Worm (Caenorhabditis elegans) whole organism, late embryonic: ENCODE results near the gene Y57G11B.3.
A peak's percentile ranks its signal among the peaks of the same experiment; 100 is the strongest.

Experiments used
- C08G9.2 ChIP-seq: sonication (generic microtip); optimal IDR thresholded peaks from 2 replicates; lab custom pipeline; 2016; ENCODE audit warnings: mild to moderate bottlenecking, missing genetic modification characterization, moderate library complexity, missing compliant biosample characterization
- Y22D7AL.16 ChIP-seq: sonication (generic microtip); optimal IDR thresholded peaks from 2 replicates; lab custom pipeline; 2016; ENCODE audit warnings: missing genetic modification characterization, missing compliant biosample characterization
- ceh-18 ChIP-seq: sonication (generic microtip); optimal IDR thresholded peaks from 2 replicates; lab custom pipeline; 2016; ENCODE audit warnings: missing genetic modification characterization, missing compliant biosample characterization
- ceh-19 ChIP-seq: fragments of 200-800 bp; sonication (Bioruptor generic); optimal IDR thresholded peaks from 2 replicates; lab custom pipeline; 2018; ENCODE audit warnings: mild to moderate bottlenecking, missing genetic modification characterization, missing compliant biosample characterization
- ceh-31 ChIP-seq: sonication (generic microtip); optimal IDR thresholded peaks from 2 replicates; lab custom pipeline; 2016; ENCODE audit warnings: missing genetic modification characterization, missing compliant biosample characterization
- ceh-9 ChIP-seq: sonication (generic microtip); optimal IDR thresholded peaks from 2 replicates; lab custom pipeline; 2016; ENCODE audit warnings: mild to moderate bottlenecking, missing genetic modification characterization, inconsistent platforms, missing compliant biosample characterization
- che-1 ChIP-seq: sonication (generic microtip); optimal IDR thresholded peaks from 2 replicates; lab custom pipeline; 2016; ENCODE audit warnings: mild to moderate bottlenecking, missing genetic modification characterization, missing compliant biosample characterization
- dmd-4 ChIP-seq: sonication (generic microtip); optimal IDR thresholded peaks from 2 replicates; lab custom pipeline; 2016; ENCODE audit warnings: borderline replicate concordance, missing genetic modification characterization, missing compliant biosample characterization
- dve-1 ChIP-seq: sonication (generic microtip); optimal IDR thresholded peaks from 2 replicates; lab custom pipeline; 2017; ENCODE audit warnings: antibody characterized with exemption, mild to moderate bottlenecking, missing genetic modification characterization, missing compliant biosample characterization
- elt-2 ChIP-seq: sonication (generic microtip); optimal IDR thresholded peaks from 2 replicates; lab custom pipeline; 2016; ENCODE audit warnings: missing genetic modification reagents, missing genetic modification characterization, missing compliant biosample characterization
- ets-4 ChIP-seq: sonication (generic microtip); optimal IDR thresholded peaks from 2 replicates; lab custom pipeline; 2016; ENCODE audit warnings: missing genetic modification characterization, missing compliant biosample characterization
- fkh-6 ChIP-seq: sonication (generic microtip); optimal IDR thresholded peaks from 2 replicates; lab custom pipeline; 2016; ENCODE audit warnings: missing genetic modification characterization, missing compliant biosample characterization
- gmeb-2 ChIP-seq: sonication (generic microtip); optimal IDR thresholded peaks from 2 replicates; lab custom pipeline; 2016; ENCODE audit warnings: missing genetic modification characterization, inconsistent platforms, missing compliant biosample characterization
- hlh-13 ChIP-seq: fragments of 200-800 bp; sonication (Bioruptor generic); optimal IDR thresholded peaks from 2 replicates; lab custom pipeline; 2018; ENCODE audit warnings: mild to moderate bottlenecking, missing genetic modification characterization, missing compliant biosample characterization
- hlh-30 ChIP-seq: sonication (generic microtip); optimal IDR thresholded peaks from 2 replicates; lab custom pipeline; 2017; ENCODE audit warnings: antibody characterized with exemption, missing genetic modification characterization, missing compliant biosample characterization; ENCODE audit not compliant: insufficient read depth
- hlh-8 ChIP-seq: sonication (generic microtip); optimal IDR thresholded peaks from 2 replicates; lab custom pipeline; 2016; ENCODE audit warnings: missing genotype, missing genetic modification characterization, missing compliant biosample characterization
- madf-2 ChIP-seq: sonication (generic microtip); optimal IDR thresholded peaks from 2 replicates; lab custom pipeline; 2017; ENCODE audit warnings: missing genetic modification characterization, missing compliant biosample characterization
- nfya-1 ChIP-seq: sonication (generic microtip); optimal IDR thresholded peaks from 2 replicates; lab custom pipeline; 2017; ENCODE audit warnings: missing genetic modification characterization, mild to moderate bottlenecking, missing compliant biosample characterization, antibody characterized with exemption, moderate library complexity
- nhr-232 ChIP-seq: sonication (generic microtip); optimal IDR thresholded peaks from 2 replicates; lab custom pipeline; 2016; ENCODE audit warnings: missing genetic modification characterization, missing compliant biosample characterization
- npax-4 ChIP-seq: sonication (generic microtip); optimal IDR thresholded peaks from 2 replicates; lab custom pipeline; 2016; ENCODE audit warnings: missing genetic modification characterization, missing compliant biosample characterization
- odd-2 ChIP-seq: sonication (generic microtip); optimal IDR thresholded peaks from 2 replicates; lab custom pipeline; 2017; ENCODE audit warnings: antibody characterized with exemption, mild to moderate bottlenecking, missing genetic modification characterization, missing compliant biosample characterization
- pat-9 ChIP-seq: fragments of 200-800 bp; sonication (Bioruptor generic); optimal IDR thresholded peaks from 2 replicates; lab custom pipeline; 2018; ENCODE audit warnings: mild to moderate bottlenecking, missing genetic modification characterization, moderate library complexity, missing compliant biosample characterization
- pha-2 ChIP-seq: sonication (generic microtip); optimal IDR thresholded peaks from 2 replicates; lab custom pipeline; 2017; ENCODE audit warnings: mild to moderate bottlenecking, missing genetic modification characterization, missing compliant biosample characterization
- pqm-1 ChIP-seq: sonication (generic microtip); optimal IDR thresholded peaks from 2 replicates; lab custom pipeline; 2016; ENCODE audit warnings: missing genetic modification characterization, missing compliant biosample characterization
- pros-1 ChIP-seq: fragments of 150-350 bp; optimal IDR thresholded peaks from 2 replicates; lab custom pipeline; 2014; ENCODE audit warnings: missing biosample characterization, missing genetic modification reagents, missing genetic modification characterization
- ref-2 ChIP-seq: sonication (generic microtip); optimal IDR thresholded peaks from 2 replicates; lab custom pipeline; 2016; ENCODE audit warnings: missing genetic modification characterization, missing compliant biosample characterization
- rnt-1 ChIP-seq: sonication (generic microtip); optimal IDR thresholded peaks from 2 replicates; lab custom pipeline; 2016; ENCODE audit warnings: missing genetic modification characterization, missing compliant biosample characterization
- tbx-2 ChIP-seq: sonication (generic microtip); optimal IDR thresholded peaks from 2 replicates; lab custom pipeline; 2016; ENCODE audit warnings: missing genetic modification characterization, missing compliant biosample characterization
- unc-3 ChIP-seq, 2 experiments: fragments of 200-800 bp in 1 of 2; sonication (Bioruptor generic) in 1 of 2; sonication (generic microtip) in 1 of 2; conservative IDR thresholded peaks in 1 of 2; optimal IDR thresholded peaks in 1 of 2; 2 replicates each; pipeline versions ENCODE4 v1.3.6 to Lab custom; 2016 to 2022; ENCODE audit warnings: missing compliant biosample characterization in 2 of 2, missing genetic modification characterization in 2 of 2, missing genetic modification reagents in 1 of 2
- unc-42 ChIP-seq: sonication (generic microtip); optimal IDR thresholded peaks from 2 replicates; lab custom pipeline; 2016; ENCODE audit warnings: missing genotype, missing genetic modification characterization, missing compliant biosample characterization
- unc-86 ChIP-seq: sonication (generic microtip); optimal IDR thresholded peaks from 2 replicates; lab custom pipeline; 2016; ENCODE audit warnings: missing genetic modification characterization, missing compliant biosample characterization
- ztf-16 ChIP-seq: sonication (generic microtip); optimal IDR thresholded peaks from 2 replicates; lab custom pipeline; 2017; ENCODE audit warnings: missing genetic modification characterization, missing compliant biosample characterization

The Y57G11B.3 gene

ce11 chrIV:14571626-14572025 lies 2.6 kb downstream of the Y57G11B.3 start:
- TF ChIP-seq nhr-232 (tag; lab: Kevin White, UChicago) = no peak

ce11 chrIV:14565062-14565461 lies 9.1 kb downstream of the Y57G11B.3 start, which contains the start of gene Y57G11B.2:
Gene Y57G11B.2 (plus strand): TSS chrIV:14565362.
- TF ChIP-seq unc-42 (no peak), dmd-4 (no peak), nhr-232 (tag; lab: Kevin White, UChicago) (no peak), rnt-1 (tag; lab: Kevin White, UChicago) (no peak), hlh-13 (no peak), C08G9.2 (tag; lab: Kevin White, UChicago) (no peak), dve-1 (tag; lab: Kevin White, UChicago) (no peak), pat-9 (tag; lab: Kevin White, UChicago) (no peak), odd-2 (no peak), ceh-9 (tag; lab: Kevin White, UChicago) (no peak)

- TF ChIP-seq unc-86 (tag; lab: Kevin White, UChicago) (no peak), ceh-18 (tag; lab: Kevin White, UChicago) (no peak), pros-1 (tag; lab: Kevin White, UChicago) (no peak), elt-2 (tag; lab: Kevin White, UChicago) (peak; percentile 19), ets-4 (tag; lab: Kevin White, UChicago) (no peak), hlh-30 (tag; lab: Kevin White, UChicago) (no peak)
Observed at ce11 chrIV:14562649-14563268, 11.4 kb downstream of the Y57G11B.3 start.

ce11 chrIV:14561677-14562076 lies 12.5 kb downstream of the Y57G11B.3 start:
- no peak for TF ChIP-seq gmeb-2 (tag; lab: Kevin White, UChicago)
- no peak for TF ChIP-seq hlh-8

ce11 chrIV:14559267-14559666 lies 14.9 kb downstream of the Y57G11B.3 start:
- no peak for TF ChIP-seq ceh-31 (tag; lab: Kevin White, UChicago)
- peak; percentile 1 for TF ChIP-seq elt-2 (tag; lab: Kevin White, UChicago)

- no peak for TF ChIP-seq nhr-232 (tag; lab: Kevin White, UChicago)
- no peak for TF ChIP-seq ceh-18 (tag; lab: Kevin White, UChicago)
- TF ChIP-seq madf-2 (tag; lab: Kevin White, UChicago) = no peak
- no peak for TF ChIP-seq ceh-19 (GFP tag; lab: Kevin White, UChicago)
- no peak for TF ChIP-seq pqm-1 (tag; lab: Kevin White, UChicago)
- TF ChIP-seq pha-2 (tag; lab: Kevin White, UChicago) = no peak
- no peak for TF ChIP-seq ztf-16 (tag; lab: Kevin White, UChicago)
- no peak for TF ChIP-seq fkh-6
- TF ChIP-seq pat-9 (tag; lab: Kevin White, UChicago) = no peak
- no peak for TF ChIP-seq rnt-1 (tag; lab: Kevin White, UChicago)
- TF ChIP-seq ref-2 (tag; lab: Kevin White, UChicago) = no peak
- TF ChIP-seq hlh-13 = no peak
- no peak for TF ChIP-seq nfya-1 (tag; lab: Kevin White, UChicago)
- TF ChIP-seq che-1 (tag; lab: Kevin White, UChicago) = no peak
- TF ChIP-seq Y22D7AL.16 (tag; lab: Kevin White, UChicago) = no peak
- no peak for TF ChIP-seq unc-3 (GFP tag; conservative IDR thresholded peaks at IDR 0.05; lab: Robert Waterston, UW)
- TF ChIP-seq unc-3 (tag; optimal IDR thresholded peaks at IDR 0.05; lab: Kevin White, UChicago) = no peak
- no peak for TF ChIP-seq tbx-2 (tag; lab: Kevin White, UChicago)
- no peak for TF ChIP-seq npax-4
Observed at ce11 chrIV:14557642-14558041, 16.5 kb downstream of the Y57G11B.3 start.
